Worm (Caenorhabditis elegans) whole organism, midembryonic: ENCODE results near the gene atg-4.2.

ENCODE experiments used
- T22C8.4 ChIP-seq: fragments of 200-800 bp; sonication (Bioruptor generic); IDR thresholded peaks from 2 replicates; pipeline ENCODE4 v1.3.6; 2022; ENCODE audit warnings: missing genetic modification characterization, missing compliant biosample characterization
- cog-1 ChIP-seq: sonication (generic microtip); optimal IDR thresholded peaks from 2 replicates; lab custom pipeline; 2016; ENCODE audit warnings: missing genetic modification characterization, missing compliant biosample characterization
- flt-1 ChIP-seq: fragments of 200-800 bp; sonication (Bioruptor generic); IDR thresholded peaks from 2 replicates; pipeline ENCODE4 v1.3.6; 2022; ENCODE audit warnings: missing genetic modification characterization, missing compliant biosample characterization
- klf-2 ChIP-seq: fragments of 200-800 bp; sonication (Bioruptor generic); conservative IDR thresholded peaks from 2 replicates; pipeline ENCODE4 v1.3.6; 2022; ENCODE audit warnings: missing genetic modification reagents, missing genetic modification characterization, missing compliant biosample characterization
- med-1 ChIP-seq: sonication (generic microtip); optimal IDR thresholded peaks from 2 replicates; lab custom pipeline; 2017; ENCODE audit warnings: missing genetic modification characterization, mild to moderate bottlenecking, missing compliant biosample characterization, antibody characterized with exemption, missing genetic modification reagents; ENCODE audit not compliant: insufficient read depth
- ref-1 ChIP-seq: fragments of 200-800 bp; sonication (Bioruptor generic); conservative IDR thresholded peaks from 2 replicates; pipeline ENCODE4 v1.3.6; 2022; ENCODE audit warnings: missing genetic modification reagents, missing genetic modification characterization, missing compliant biosample characterization
- tab-1 ChIP-seq: fragments of 200-800 bp; sonication (Bioruptor generic); IDR thresholded peaks from 2 replicates; pipeline ENCODE4 v1.3.6; 2022; ENCODE audit warnings: missing genetic modification characterization, missing compliant biosample characterization
- ztf-23 ChIP-seq: fragments of 200-800 bp; sonication (Bioruptor generic); IDR thresholded peaks from 2 replicates; pipeline ENCODE4 v1.3.6; 2022; ENCODE audit warnings: missing genetic modification reagents, missing genetic modification characterization, missing compliant biosample characterization
- ztf-29 ChIP-seq: fragments of 200-800 bp; sonication (Bioruptor generic); IDR thresholded peaks from 2 replicates; pipeline ENCODE4 v1.3.6; 2022; ENCODE audit warnings: missing genetic modification reagents, missing genetic modification characterization, missing compliant biosample characterization

Gene atg-4.2

DNA sequence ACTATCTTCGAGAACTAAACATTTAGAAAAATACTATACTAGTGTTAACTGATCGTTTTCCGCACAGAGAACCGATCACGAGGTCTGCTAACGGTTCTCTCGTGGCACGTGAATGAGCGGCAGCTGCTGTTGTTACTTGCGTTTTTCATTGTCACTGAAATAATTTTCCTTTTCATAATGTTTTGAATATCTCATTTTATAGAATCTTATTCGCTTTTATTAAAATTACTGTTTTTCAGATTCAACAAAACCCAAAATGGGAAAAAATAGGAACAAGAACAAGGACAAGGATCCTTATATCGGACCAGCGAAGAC is 31.5 kb upstream of the atg-4.2 start, which contains the start of gene F58B3.6:
Gene F58B3.6, plus strand, starts transcription at position 240 of the 315 bp plus-strand sequence.
- TF ChIP-seq ref-1 (GFP tag; lab: Robert Waterston, UW) (no peak), ztf-29 (GFP tag; lab: Robert Waterston, UW) (no peak), ztf-23 (GFP tag; lab: Robert Waterston, UW) (no peak), tab-1 (GFP tag; lab: Robert Waterston, UW) (no peak), cog-1 (tag; lab: Kevin White, UChicago) (no peak), T22C8.4 (GFP tag; lab: Robert Waterston, UW) (no peak), med-1 (GFP tag; lab: Kevin White, UChicago) (no peak), klf-2 (GFP tag; lab: Robert Waterston, UW) (no peak)

ce11 chrIV:11638016-11638415 is 29.8 kb upstream of the atg-4.2 start, which contains the start of gene rbm-17:
rbm-17 (plus strand) TSS chrIV:11638316.
- TF ChIP-seq med-1 (GFP tag; lab: Kevin White, UChicago) (no peak), tab-1 (GFP tag; lab: Robert Waterston, UW) (no peak), cog-1 (tag; lab: Kevin White, UChicago) (no peak), T22C8.4 (GFP tag; lab: Robert Waterston, UW) (no peak), ztf-23 (GFP tag; lab: Robert Waterston, UW) (no peak), ref-1 (GFP tag; lab: Robert Waterston, UW) (no peak)

ce11 chrIV:11640915-11641314 is 26.9 kb upstream of the atg-4.2 start, which contains the start of gene ttr-50:
ttr-50 (minus strand) TSS chrIV:11641015.
- TF ChIP-seq flt-1 (GFP tag; lab: Robert Waterston, UW) (no peak), cog-1 (tag; lab: Kevin White, UChicago) (no peak), ztf-29 (GFP tag; lab: Robert Waterston, UW) (no peak), ztf-23 (GFP tag; lab: Robert Waterston, UW) (no peak), tab-1 (GFP tag; lab: Robert Waterston, UW) (no peak), klf-2 (GFP tag; lab: Robert Waterston, UW) (no peak), med-1 (GFP tag; lab: Kevin White, UChicago) (no peak), T22C8.4 (GFP tag; lab: Robert Waterston, UW) (no peak), ref-1 (GFP tag; lab: Robert Waterston, UW) (no peak)

DNA sequence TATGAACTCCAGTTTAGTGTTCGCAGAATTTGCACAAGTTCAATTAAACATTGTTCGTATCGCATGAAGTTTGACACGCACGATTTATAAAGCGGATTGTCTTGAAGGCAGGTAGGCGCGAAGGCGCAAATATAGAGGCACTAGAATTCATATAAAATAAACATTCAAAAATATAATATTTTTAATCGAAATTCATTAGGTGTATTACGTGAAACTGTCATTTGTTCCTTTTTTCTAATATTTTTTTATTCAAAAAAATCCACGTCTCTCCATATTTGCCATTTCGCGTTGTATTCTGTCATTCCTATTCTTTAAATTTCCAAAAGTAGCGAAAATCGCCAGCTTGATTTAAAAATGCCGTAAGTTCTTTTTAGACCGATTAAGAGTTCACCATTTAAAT is 26.0 kb upstream of the atg-4.2 start, which contains the start of gene ZK809.1:
Gene ZK809.1, plus strand, starts transcription at position 301 of the 400 bp plus-strand sequence.
- TF ChIP-seq ztf-23 (GFP tag; lab: Robert Waterston, UW): no peak
- no peak for TF ChIP-seq ztf-29 (GFP tag; lab: Robert Waterston, UW)
- no peak for TF ChIP-seq flt-1 (GFP tag; lab: Robert Waterston, UW)
- TF ChIP-seq ref-1 (GFP tag; lab: Robert Waterston, UW): no peak
- no peak for TF ChIP-seq klf-2 (GFP tag; lab: Robert Waterston, UW)
- TF ChIP-seq med-1 (GFP tag; lab: Kevin White, UChicago): no peak
- TF ChIP-seq cog-1 (tag; lab: Kevin White, UChicago): no peak
- no peak for TF ChIP-seq T22C8.4 (GFP tag; lab: Robert Waterston, UW)
- TF ChIP-seq tab-1 (GFP tag; lab: Robert Waterston, UW): no peak

ce11 chrIV:11643829-11644228 is 24.0 kb upstream of the atg-4.2 start, which contains the start of gene prx-2:
prx-2 (plus strand) TSS chrIV:11644129.
- TF ChIP-seq ztf-29 (GFP tag; lab: Robert Waterston, UW) (no peak), cog-1 (tag; lab: Kevin White, UChicago) (no peak), ref-1 (GFP tag; lab: Robert Waterston, UW) (no peak), klf-2 (GFP tag; lab: Robert Waterston, UW) (no peak), ztf-23 (GFP tag; lab: Robert Waterston, UW) (no peak), T22C8.4 (GFP tag; lab: Robert Waterston, UW) (no peak), med-1 (GFP tag; lab: Kevin White, UChicago) (no peak), flt-1 (GFP tag; lab: Robert Waterston, UW) (no peak), tab-1 (GFP tag; lab: Robert Waterston, UW) (no peak)

DNA sequence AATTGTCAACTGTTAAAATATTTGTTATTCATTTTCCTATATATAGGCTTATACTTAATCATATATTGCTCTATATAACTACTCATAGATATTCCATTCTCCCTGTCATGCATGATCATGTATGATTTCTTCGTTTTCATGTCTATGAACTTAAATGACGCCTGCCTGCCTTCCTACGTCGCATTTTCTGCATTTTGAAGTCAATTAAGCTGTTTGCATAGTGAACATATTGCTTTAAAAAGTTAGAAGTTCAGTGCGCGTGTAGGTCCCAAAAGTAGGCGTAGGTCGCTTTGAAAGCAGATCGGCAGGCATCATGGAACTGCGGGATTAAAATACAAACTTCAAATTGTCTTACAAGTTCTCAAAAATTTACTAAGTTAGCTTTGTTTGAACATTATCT is 23.1 kb upstream of the atg-4.2 start:
- TF ChIP-seq cog-1 (tag; lab: Kevin White, UChicago) (no peak), ztf-29 (GFP tag; lab: Robert Waterston, UW) (no peak), T22C8.4 (GFP tag; lab: Robert Waterston, UW) (no peak)

ce11 chrIV:11645354-11645753 is 22.5 kb upstream of the atg-4.2 start:
- no peak for TF ChIP-seq ztf-23 (GFP tag; lab: Robert Waterston, UW)
- TF ChIP-seq tab-1 (GFP tag; lab: Robert Waterston, UW): no peak
- no peak for TF ChIP-seq ztf-29 (GFP tag; lab: Robert Waterston, UW)
- TF ChIP-seq ref-1 (GFP tag; lab: Robert Waterston, UW): no peak
- TF ChIP-seq T22C8.4 (GFP tag; lab: Robert Waterston, UW): no peak
- no peak for TF ChIP-seq klf-2 (GFP tag; lab: Robert Waterston, UW)
- no peak for TF ChIP-seq flt-1 (GFP tag; lab: Robert Waterston, UW)
- TF ChIP-seq med-1 (GFP tag; lab: Kevin White, UChicago): no peak
- no peak for TF ChIP-seq cog-1 (tag; lab: Kevin White, UChicago)

- TF ChIP-seq klf-2 (GFP tag; lab: Robert Waterston, UW) (no peak), ztf-29 (GFP tag; lab: Robert Waterston, UW) (no peak), med-1 (GFP tag; lab: Kevin White, UChicago) (no peak), flt-1 (GFP tag; lab: Robert Waterston, UW) (no peak), ztf-23 (GFP tag; lab: Robert Waterston, UW) (no peak), cog-1 (tag; lab: Kevin White, UChicago) (no peak), ref-1 (GFP tag; lab: Robert Waterston, UW) (no peak), T22C8.4 (GFP tag; lab: Robert Waterston, UW) (no peak), tab-1 (GFP tag; lab: Robert Waterston, UW) (no peak)
Observed at ce11 chrIV:11646908-11647307, 20.9 kb upstream of the atg-4.2 start.

ce11 chrIV:11649031-11649430 is 18.8 kb upstream of the atg-4.2 start, which contains the start of gene ZK809.8:
ZK809.8 (minus strand) TSS chrIV:11649064.
- TF ChIP-seq cog-1 (tag; lab: Kevin White, UChicago) (no peak), med-1 (GFP tag; lab: Kevin White, UChicago) (no peak), flt-1 (GFP tag; lab: Robert Waterston, UW) (no peak), klf-2 (GFP tag; lab: Robert Waterston, UW) (no peak), ztf-23 (GFP tag; lab: Robert Waterston, UW) (no peak), tab-1 (GFP tag; lab: Robert Waterston, UW) (no peak), ztf-29 (GFP tag; lab: Robert Waterston, UW) (no peak), ref-1 (GFP tag; lab: Robert Waterston, UW) (no peak), T22C8.4 (GFP tag; lab: Robert Waterston, UW) (no peak)
